Worm (Caenorhabditis elegans) whole organism, midembryonic: ENCODE measurements around the gene Y46G5A.22.

Experiments
- T22C8.4 ChIP-seq: fragments of 200-800 bp; sonication (Bioruptor generic); IDR thresholded peaks from 2 replicates; pipeline ENCODE4 v1.3.6; 2022; ENCODE audit warnings: missing genetic modification characterization, missing compliant biosample characterization
- med-1 ChIP-seq: sonication (generic microtip); optimal IDR thresholded peaks from 2 replicates; lab custom pipeline; 2017; ENCODE audit warnings: missing genetic modification characterization, mild to moderate bottlenecking, missing compliant biosample characterization, antibody characterized with exemption, missing genetic modification reagents; ENCODE audit not compliant: insufficient read depth
- tab-1 ChIP-seq: fragments of 200-800 bp; sonication (Bioruptor generic); IDR thresholded peaks from 2 replicates; pipeline ENCODE4 v1.3.6; 2022; ENCODE audit warnings: missing genetic modification characterization, missing compliant biosample characterization
- ztf-29 ChIP-seq: fragments of 200-800 bp; sonication (Bioruptor generic); IDR thresholded peaks from 2 replicates; pipeline ENCODE4 v1.3.6; 2022; ENCODE audit warnings: missing genetic modification reagents, missing genetic modification characterization, missing compliant biosample characterization

- TF ChIP-seq ztf-29 (GFP tag; lab: Robert Waterston, UW) (no peak), T22C8.4 (no peak), med-1 (GFP tag; lab: Kevin White, UChicago) (no peak), tab-1 (GFP tag; lab: Robert Waterston, UW) (no peak)
Observed at ce11 chrII:12805765-12806384, 12.5 kb downstream of the Y46G5A.22 start.
